Fruit fly (Drosophila melanogaster) Kc167 (cell line): ENCODE data around the gene FRG1.

Source experiments
- Myc ChIP-seq: fragments of >200 bp; optimal IDR thresholded peaks from 2 replicates; lab custom pipeline; 2017; ENCODE audit warnings: missing external identifiers
- Sin3A ChIP-seq: fragments of >200 bp; optimal IDR thresholded peaks from 2 replicates; lab custom pipeline; 2018; ENCODE audit warnings: missing external identifiers
- h ChIP-seq: fragments of >200 bp; optimal IDR thresholded peaks from 3 replicates; lab custom pipeline; 2018; ENCODE audit warnings: missing external identifiers
- insv ChIP-seq: fragments of >200 bp; optimal IDR thresholded peaks from 3 replicates; lab custom pipeline; 2018; ENCODE audit warnings: missing external identifiers
- psq ChIP-seq: fragments of >200 bp; optimal IDR thresholded peaks from 2 replicates; lab custom pipeline; 2017; ENCODE audit warnings: missing external identifiers
- ttk ChIP-seq: sonication (Bioruptor generic); optimal IDR thresholded peaks from 2 replicates; lab custom pipeline; 2017; ENCODE audit warnings: missing external identifiers

The FRG1 gene

dm6 chr3L:20296797-20297196 is at the start of gene FRG1:
FRG1 (minus strand) TSS chr3L:20296971.
- TF ChIP-seq Myc (lab: Kevin White, UChicago) (no peak), Sin3A (lab: Kevin White, UChicago) (no peak), insv (lab: Kevin White, UChicago) (no peak)

dm6 chr3L:20342334-20342733 is 45.6 kb upstream of the FRG1 start, which contains the start of gene Spn77Bc:
Spn77Bc (plus strand) TSS chr3L:20342634.
- TF ChIP-seq psq (lab: Kevin White, UChicago) (no peak), h (lab: Kevin White, UChicago) (no peak), Sin3A (lab: Kevin White, UChicago) (no peak), Myc (lab: Kevin White, UChicago) (no peak), ttk (lab: Kevin White, UChicago) (no peak), insv (lab: Kevin White, UChicago) (no peak)

DNA sequence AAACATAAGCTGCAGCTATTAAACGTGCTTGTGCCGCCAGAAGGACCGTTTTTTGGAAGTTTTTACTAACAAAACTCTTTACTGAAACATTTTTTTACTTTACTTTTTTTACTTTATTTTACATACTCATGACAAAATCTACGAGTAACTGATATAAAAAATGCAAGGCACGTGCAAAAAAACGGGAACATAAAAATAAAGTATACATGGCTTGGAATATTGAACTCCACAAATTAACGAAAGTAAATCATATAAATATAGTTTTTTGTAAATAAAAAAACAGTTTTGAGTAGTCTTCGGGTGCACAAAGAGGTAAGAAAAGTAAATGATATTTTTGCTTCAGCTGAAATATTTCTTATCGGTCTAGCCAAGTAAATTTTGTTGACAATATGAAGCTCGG is 23.9 kb upstream of the FRG1 start, which contains the start of gene Spn77Bb:
Gene Spn77Bb, plus strand, starts transcription at position 301 of the 400 bp plus-strand sequence.
- TF ChIP-seq ttk (lab: Kevin White, UChicago) (no peak), Myc (lab: Kevin White, UChicago) (no peak), insv (lab: Kevin White, UChicago) (no peak), psq (lab: Kevin White, UChicago) (no peak), Sin3A (lab: Kevin White, UChicago) (no peak), h (lab: Kevin White, UChicago) (no peak)

dm6 chr3L:20320044-20320443 is 23.3 kb upstream of the FRG1 start:
- no peak for TF ChIP-seq psq (lab: Kevin White, UChicago)
- TF ChIP-seq insv (lab: Kevin White, UChicago), result no peak
- no peak for TF ChIP-seq Myc (lab: Kevin White, UChicago)
- TF ChIP-seq Sin3A (lab: Kevin White, UChicago), result no peak
- no peak for TF ChIP-seq h (lab: Kevin White, UChicago)
- no peak for TF ChIP-seq ttk (lab: Kevin White, UChicago)

DNA sequence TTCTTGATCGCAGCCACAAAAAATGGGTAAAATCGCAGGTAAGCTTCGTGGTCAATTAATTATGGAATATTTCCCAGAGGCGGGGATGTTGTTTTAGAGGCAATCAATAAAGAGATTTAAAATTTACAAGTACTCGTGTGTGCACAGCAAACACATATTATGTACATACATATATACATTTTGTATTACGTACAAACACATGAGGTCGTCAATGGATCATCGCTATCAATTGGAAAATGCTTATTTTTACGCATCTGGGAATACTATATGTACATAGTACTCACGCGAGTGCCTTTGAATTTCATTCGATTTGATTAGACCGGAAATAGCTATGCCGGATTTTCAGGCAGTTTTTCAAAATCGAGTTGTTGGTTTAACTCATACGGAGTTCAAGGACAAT is 21.0 kb upstream of the FRG1 start:
- TF ChIP-seq psq (lab: Kevin White, UChicago) (no peak), h (lab: Kevin White, UChicago) (no peak), insv (lab: Kevin White, UChicago) (no peak), Sin3A (lab: Kevin White, UChicago) (no peak), ttk (lab: Kevin White, UChicago) (no peak), Myc (lab: Kevin White, UChicago) (no peak)

dm6 chr3L:20316956-20317589 is 20.3 kb upstream of the FRG1 start, which contains the start of gene Spn77Ba:
Spn77Ba (plus strand) TSS chr3L:20317190.
- TF ChIP-seq h (lab: Kevin White, UChicago), result no peak
- TF ChIP-seq ttk (lab: Kevin White, UChicago), result no peak
- TF ChIP-seq insv (lab: Kevin White, UChicago), result no peak
- TF ChIP-seq psq (lab: Kevin White, UChicago), result no peak
- TF ChIP-seq Myc (lab: Kevin White, UChicago), result no peak
- TF ChIP-seq Sin3A (lab: Kevin White, UChicago), result no peak

- TF ChIP-seq Sin3A (lab: Kevin White, UChicago) (no peak), insv (lab: Kevin White, UChicago) (no peak), psq (lab: Kevin White, UChicago) (no peak), Myc (lab: Kevin White, UChicago) (no peak), ttk (lab: Kevin White, UChicago) (no peak), h (lab: Kevin White, UChicago) (no peak)
Observed at dm6 chr3L:20313469-20313868, 16.7 kb upstream of the FRG1 start, which contains the start of gene alphaSnap. alphaSnap (plus strand) TSS chr3L:20313632.

DNA sequence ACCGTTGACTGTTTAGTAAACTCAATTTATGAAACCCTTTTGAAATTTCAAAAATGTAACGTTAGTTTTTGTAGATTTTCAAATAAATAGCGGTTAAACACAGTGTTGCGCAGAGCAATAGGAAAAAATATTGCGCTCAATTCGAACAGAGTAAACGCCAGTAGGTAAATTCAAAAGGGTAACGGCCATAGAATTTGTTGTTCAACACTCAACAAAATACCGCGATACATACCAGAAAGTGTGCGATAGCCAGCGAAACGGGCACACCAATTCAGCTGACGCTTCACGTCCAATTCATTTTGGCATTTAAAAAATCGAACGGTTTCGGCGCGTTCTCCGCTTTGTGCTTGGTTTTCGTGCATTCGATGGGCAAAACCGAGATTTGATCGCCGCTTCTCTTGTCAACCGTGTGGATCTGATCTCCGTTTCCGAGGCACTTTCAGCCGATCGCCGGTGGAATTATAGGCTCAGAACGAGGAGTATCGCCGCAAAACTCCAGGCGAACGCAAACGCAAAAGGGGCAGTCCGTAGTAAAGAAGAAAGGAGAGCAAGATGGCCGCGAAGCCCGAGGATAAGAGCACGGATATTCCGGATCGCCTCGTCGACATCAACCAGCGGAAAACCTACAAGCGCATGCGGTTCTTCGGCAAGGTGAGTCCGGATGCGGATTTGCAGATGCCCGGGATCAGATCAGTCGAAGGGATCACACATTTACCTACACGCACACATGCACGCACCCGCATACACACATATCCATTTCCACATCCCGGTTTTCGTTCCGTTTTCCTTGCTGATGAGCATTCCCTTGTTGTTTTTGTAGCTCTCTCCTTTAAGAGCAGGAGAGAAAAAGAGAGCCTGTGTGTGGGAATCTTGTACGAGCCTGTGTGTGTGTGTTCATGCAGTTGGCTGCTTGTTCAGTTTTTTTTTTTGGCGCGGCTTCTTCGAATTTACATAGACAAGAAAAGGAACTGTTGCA is 13.3 kb upstream of the FRG1 start:
- TF ChIP-seq psq (lab: Kevin White, UChicago) (no peak), insv (lab: Kevin White, UChicago) (peak; percentile 7)

dm6 chr3L:20309354-20309753 is 12.6 kb upstream of the FRG1 start, which contains the start of gene polo:
polo (plus strand) TSS chr3L:20309654.
- TF ChIP-seq Myc (lab: Kevin White, UChicago) (no peak), psq (lab: Kevin White, UChicago) (no peak), h (lab: Kevin White, UChicago) (no peak)

DNA sequence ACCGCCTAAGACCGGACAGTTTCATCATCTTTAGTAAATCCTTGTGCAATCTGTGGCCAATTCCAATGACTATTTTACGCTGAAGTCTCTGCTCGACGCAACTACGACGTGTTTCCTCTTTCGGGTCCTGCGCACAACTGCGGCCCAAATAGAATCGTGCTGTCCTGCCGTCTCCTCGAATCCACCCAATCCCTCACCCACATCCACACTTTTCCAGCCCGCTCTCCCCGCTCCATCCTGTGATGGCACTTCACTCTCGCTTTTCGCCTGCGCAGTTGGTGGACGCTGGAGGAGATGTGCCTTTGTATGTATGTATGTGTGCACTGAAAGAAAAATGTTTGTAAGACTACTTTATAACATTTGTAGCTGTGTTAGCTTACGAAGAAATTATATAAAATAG is 9.4 kb upstream of the FRG1 start, which contains the start of gene CG32225:
Gene CG32225, minus strand, starts transcription at position 142 of the 400 bp plus-strand sequence.
- TF ChIP-seq h (lab: Kevin White, UChicago) (no peak), Myc (lab: Kevin White, UChicago) (no peak), ttk (lab: Kevin White, UChicago) (no peak), psq (lab: Kevin White, UChicago) (no peak), Sin3A (lab: Kevin White, UChicago) (no peak), insv (lab: Kevin White, UChicago) (no peak)

DNA sequence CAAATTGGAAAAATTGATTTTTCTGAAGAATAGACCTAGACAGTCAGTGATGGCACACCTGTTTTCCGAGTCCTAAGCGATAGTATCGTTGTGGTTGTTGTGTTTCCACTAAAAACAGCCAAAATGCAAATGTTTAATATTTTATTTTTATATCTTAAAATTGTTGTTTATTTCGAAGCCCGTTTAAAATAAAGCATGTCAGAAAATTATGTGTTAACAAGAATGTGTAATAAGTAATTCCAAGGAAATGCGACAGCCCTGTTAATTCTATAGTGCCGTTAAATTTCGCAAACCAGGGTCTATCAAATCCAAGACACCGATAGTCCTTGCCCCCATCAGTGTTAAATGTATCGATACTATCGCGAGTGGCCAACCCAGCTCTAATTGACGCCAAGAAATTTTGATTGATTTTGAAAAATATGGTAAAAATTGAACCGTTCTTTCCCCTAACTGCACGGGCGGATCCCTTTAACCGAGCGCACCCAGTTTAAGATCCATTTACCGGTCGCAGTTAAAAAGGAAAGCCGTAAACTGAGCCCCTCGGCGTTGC is 5.4 kb upstream of the FRG1 start, which contains the start of gene Pex23:
Gene Pex23, minus strand, starts transcription at position 61 of the 550 bp plus-strand sequence.
- TF ChIP-seq h (lab: Kevin White, UChicago), result no peak
- TF ChIP-seq Sin3A (lab: Kevin White, UChicago), result no peak
- no peak for TF ChIP-seq ttk (lab: Kevin White, UChicago)
- no peak for TF ChIP-seq insv (lab: Kevin White, UChicago)
- TF ChIP-seq Myc (lab: Kevin White, UChicago), result no peak
- TF ChIP-seq psq (lab: Kevin White, UChicago), result no peak
